Worm (Caenorhabditis elegans): ENCODE results near the gene F16G10.14.

F16G10.14 gene

DNA sequence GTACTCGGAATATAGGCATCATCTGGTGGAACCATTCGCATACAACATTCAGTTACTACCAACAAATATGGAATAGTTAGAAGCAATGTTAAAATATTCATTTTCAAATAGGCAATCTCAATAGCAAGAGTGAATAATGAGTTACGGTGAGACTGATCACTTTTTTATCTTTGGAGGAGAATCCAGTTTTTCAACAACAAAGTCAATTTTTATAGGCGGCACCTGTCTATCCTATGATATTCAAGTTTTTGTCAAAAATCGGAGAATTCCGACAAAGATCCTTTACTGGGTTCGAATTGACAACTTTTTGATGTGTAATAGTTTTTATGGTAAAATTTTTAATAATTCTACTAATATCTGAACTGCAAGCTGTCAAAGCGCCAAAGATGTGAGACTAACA, 5.0 kb downstream of the F16G10.14 start, which contains the start of gene F16G10.11:
TSS of gene F16G10.11 (minus strand) at position 101 of the 400 bp plus-strand sequence.
- TF ChIP-seq nhr-2 (tag; optimal IDR thresholded peaks at IDR 0.05), result no peak
- TF ChIP-seq unc-120 (tag; optimal IDR thresholded peaks at IDR 0.05; ENCODE audit: poor library complexity, severe bottlenecking), result no peak
- no peak for TF ChIP-seq hlh-1 (tag; optimal IDR thresholded peaks at IDR 0.05)
- TF ChIP-seq sem-2 (GFP tag; optimal IDR thresholded peaks at IDR 0.05), result no peak
- TF ChIP-seq mab-5 (tag; optimal IDR thresholded peaks at IDR 0.05), result no peak

DNA sequence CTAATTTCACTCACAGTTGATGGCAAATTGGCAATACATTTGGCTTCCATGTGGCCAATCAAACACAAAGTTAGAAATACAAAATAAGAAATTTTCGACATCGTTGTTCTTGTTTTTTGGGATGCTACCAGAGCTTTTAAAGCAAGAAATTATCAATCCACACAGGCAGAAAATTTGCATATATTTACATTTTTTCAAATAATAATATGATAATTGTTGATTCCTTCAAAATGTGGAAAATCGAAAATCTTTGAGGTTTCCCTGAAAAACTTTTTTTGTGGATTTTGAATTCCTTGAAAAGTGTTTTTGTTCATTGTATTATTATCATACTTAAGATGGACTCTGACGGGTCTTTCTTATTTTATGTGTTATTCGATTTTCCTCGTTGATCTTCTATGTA, 7.9 kb downstream of the F16G10.14 start, which contains the start of gene F16G10.10:
TSS of gene F16G10.10 (minus strand) at position 101 of the 400 bp plus-strand sequence.
- TF ChIP-seq cnd-1 (tag; optimal IDR thresholded peaks at IDR 0.05) (no peak), drap-1 (GFP tag; optimal IDR thresholded peaks at IDR 0.05) (no peak), hlh-1 (tag; optimal IDR thresholded peaks at IDR 0.05) (no peak), flh-1 (GFP tag; optimal IDR thresholded peaks at IDR 0.05) (no peak), nhr-2 (tag; optimal IDR thresholded peaks at IDR 0.05) (no peak), nhr-76 (tag; optimal IDR thresholded peaks at IDR 0.05) (no peak), sptf-1 (tag; optimal IDR thresholded peaks at IDR 0.05) (no peak), tbx-8 (GFP tag; optimal IDR thresholded peaks at IDR 0.05) (no peak), M03D4.4 (tag; optimal IDR thresholded peaks at IDR 0.05) (no peak), nhr-237 (tag; optimal IDR thresholded peaks at IDR 0.05) (no peak), elt-1 (tag; optimal IDR thresholded peaks at IDR 0.05; ENCODE audit: borderline replicate concordance, insufficient read depth) (no peak), ham-2 (GFP tag; optimal IDR thresholded peaks at IDR 0.05) (no peak), mls-2 (tag; optimal IDR thresholded peaks at IDR 0.05) (no peak), ceh-39 (tag; optimal IDR thresholded peaks at IDR 0.05) (no peak), ceh-43 (GFP tag; optimal IDR thresholded peaks at IDR 0.05) (no peak), nhr-12 (tag; optimal IDR thresholded peaks at IDR 0.05) (no peak), lin-32 (GFP tag; optimal IDR thresholded peaks at IDR 0.05) (no peak), unc-39 (tag; optimal IDR thresholded peaks at IDR 0.05) (no peak), bed-3 (GFP tag; optimal IDR thresholded peaks at IDR 0.05) (no peak), mab-5 (tag; optimal IDR thresholded peaks at IDR 0.05) (no peak)

DNA sequence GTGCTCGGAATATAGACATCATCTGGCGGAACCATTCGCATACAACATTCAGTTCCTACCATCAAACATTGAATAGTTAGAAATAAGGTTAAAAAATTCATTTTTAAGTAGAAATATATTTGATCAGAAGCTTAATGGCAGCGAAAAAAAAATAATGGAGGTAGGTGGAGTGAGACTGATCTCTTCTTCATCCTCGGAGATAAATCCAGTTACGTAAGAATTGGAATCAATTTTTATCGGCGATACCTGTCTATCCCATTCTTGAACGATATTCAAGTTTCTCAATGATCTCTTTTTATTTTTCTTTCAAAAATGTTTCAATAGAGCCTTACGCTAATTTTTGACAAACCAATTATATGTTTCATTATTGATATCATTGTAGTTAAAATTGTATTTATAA, 13.3 kb downstream of the F16G10.14 start, which contains the start of gene F16G10.9:
TSS of gene F16G10.9 (minus strand) at position 101 of the 400 bp plus-strand sequence.
- TF ChIP-seq lin-32 (GFP tag; optimal IDR thresholded peaks at IDR 0.05) (no peak), M03D4.4 (tag; optimal IDR thresholded peaks at IDR 0.05) (no peak), ceh-43 (GFP tag; optimal IDR thresholded peaks at IDR 0.05) (no peak), nhr-2 (tag; optimal IDR thresholded peaks at IDR 0.05) (no peak), ztf-11 (tag; optimal IDR thresholded peaks at IDR 0.05) (no peak), snpc-4 (tag; optimal IDR thresholded peaks at IDR 0.05) (no peak), nhr-237 (tag; optimal IDR thresholded peaks at IDR 0.05) (no peak), mls-2 (tag; optimal IDR thresholded peaks at IDR 0.05) (no peak), nhr-28 (tag; optimal IDR thresholded peaks at IDR 0.05) (no peak), mep-1 (tag; optimal IDR thresholded peaks at IDR 0.05) (no peak), tbx-8 (GFP tag; optimal IDR thresholded peaks at IDR 0.05) (no peak), sptf-1 (tag; optimal IDR thresholded peaks at IDR 0.05) (no peak), pha-4 (tag; optimal IDR thresholded peaks at IDR 0.05) (no peak), ham-2 (GFP tag; optimal IDR thresholded peaks at IDR 0.05) (no peak), nhr-12 (tag; optimal IDR thresholded peaks at IDR 0.05) (no peak), sem-2 (GFP tag; optimal IDR thresholded peaks at IDR 0.05) (no peak), flh-1 (GFP tag; optimal IDR thresholded peaks at IDR 0.05) (no peak), drap-1 (GFP tag; optimal IDR thresholded peaks at IDR 0.05) (no peak)

DNA sequence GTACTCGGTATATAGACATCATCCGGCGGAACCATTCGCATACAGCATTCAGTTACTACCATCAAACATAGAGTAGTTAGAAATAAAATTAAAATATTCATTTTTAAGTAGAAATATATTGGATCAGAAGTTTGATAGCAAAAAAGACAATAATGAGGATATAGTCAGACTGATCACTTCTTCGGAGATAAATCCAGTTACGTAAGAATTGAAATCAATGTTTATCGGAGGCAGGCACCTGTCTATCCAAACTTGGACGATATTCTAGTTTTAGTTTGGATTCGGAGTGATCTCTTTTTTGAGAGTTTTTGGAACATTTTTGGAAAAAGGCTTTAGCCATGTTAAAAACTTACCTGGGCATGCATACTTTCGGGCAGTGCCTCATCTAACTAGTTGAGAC, 15.4 kb downstream of the F16G10.14 start, which contains the start of gene F16G10.8:
TSS of gene F16G10.8 (minus strand) at position 101 of the 400 bp plus-strand sequence.
- TF ChIP-seq ztf-11 (tag; optimal IDR thresholded peaks at IDR 0.05) (no peak), M03D4.4 (tag; optimal IDR thresholded peaks at IDR 0.05) (no peak), lin-13 (tag; optimal IDR thresholded peaks at IDR 0.05) (no peak), ham-2 (GFP tag; optimal IDR thresholded peaks at IDR 0.05) (no peak), nhr-237 (tag; optimal IDR thresholded peaks at IDR 0.05) (no peak), ceh-83 (GFP tag; optimal IDR thresholded peaks at IDR 0.05) (no peak), ceh-39 (tag; optimal IDR thresholded peaks at IDR 0.05) (no peak), snpc-4 (tag; optimal IDR thresholded peaks at IDR 0.05) (no peak)

DNA sequence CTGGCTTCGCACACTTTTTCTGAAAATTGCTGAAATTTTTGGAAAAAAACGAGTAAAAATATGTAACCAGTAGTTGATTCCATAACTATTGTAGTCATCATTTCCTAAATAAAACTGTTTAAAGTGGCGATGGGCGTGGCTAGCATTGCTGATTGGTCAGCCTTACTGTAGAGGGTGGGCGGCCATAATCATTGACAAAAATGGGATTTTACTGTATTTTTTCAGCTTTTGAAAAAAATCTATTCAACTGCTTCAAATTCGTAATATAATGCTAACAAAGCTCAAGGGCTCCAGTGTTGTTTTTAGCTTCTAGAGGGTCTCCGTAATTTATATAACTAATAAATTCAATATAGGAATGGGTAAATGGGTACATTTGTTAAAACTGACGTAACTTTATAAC, 18.6 kb downstream of the F16G10.14 start, which contains the start of gene F16G10.7:
TSS of gene F16G10.7 (minus strand) at position 101 of the 400 bp plus-strand sequence.
- TF ChIP-seq mab-5 (tag; optimal IDR thresholded peaks at IDR 0.05) (no peak), lsy-2 (tag; optimal IDR thresholded peaks at IDR 0.05) (peak; percentile 29)
